Fruit fly (Drosophila melanogaster): Measurements from ENCODE around the gene pie.
A peak's percentile ranks its signal among the peaks of the same experiment; 100 is the strongest.

Gene pie

DNA sequence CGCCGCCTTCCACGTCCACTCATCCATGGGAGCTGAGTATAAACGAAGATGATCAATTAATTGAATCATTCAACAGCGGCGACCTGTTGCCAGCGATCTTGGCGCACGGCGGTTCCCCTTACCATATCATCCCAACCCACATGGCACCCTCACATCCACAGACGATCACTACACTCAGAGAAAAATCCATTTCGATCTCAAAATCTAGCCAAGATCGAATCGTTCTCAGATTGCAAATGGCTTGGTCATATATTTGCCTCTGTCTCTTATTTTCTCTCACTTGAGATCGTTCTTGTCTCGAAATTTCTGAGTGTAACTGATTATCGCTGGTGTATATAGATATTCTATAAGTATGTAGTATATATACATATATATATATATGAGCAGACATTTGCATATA lies 45.8 kb upstream of the pie start (continued):
- TF ChIP-seq Hmx (GFP tag; optimal IDR thresholded peaks at IDR 0.05) (no peak), Fer1 (GFP tag; optimal IDR thresholded peaks at IDR 0.05) (peak; percentile 63), CG31365 (tag; optimal IDR thresholded peaks at IDR 0.05) (no peak), D19B (GFP tag; optimal IDR thresholded peaks at IDR 0.05) (peak; percentile 12), NC2α (GFP tag; optimal IDR thresholded peaks at IDR 0.05) (no peak), CG2120 (GFP tag; optimal IDR thresholded peaks at IDR 0.05) (peak; percentile 43)

DNA sequence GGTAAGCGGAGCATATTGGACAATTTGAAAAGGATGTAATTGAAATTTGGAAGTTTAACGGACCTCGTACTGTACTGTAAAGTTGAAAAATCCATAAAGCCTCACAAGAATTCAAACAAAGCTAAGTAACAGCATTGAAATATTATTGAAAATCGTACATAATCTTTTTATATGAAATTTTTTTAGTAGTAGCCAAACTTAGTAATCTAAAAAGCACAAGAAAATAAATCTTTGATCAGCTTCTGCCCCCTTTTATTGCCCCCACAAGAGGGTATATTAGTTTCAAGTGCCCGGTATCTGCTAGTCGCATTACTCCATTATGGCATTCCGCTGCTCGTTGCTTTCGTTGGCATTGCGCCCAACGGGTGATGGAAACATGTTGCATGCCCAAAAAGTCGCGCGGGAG lies 44.3 kb upstream of the pie start:
- TF ChIP-seq CG1602 (GFP tag; optimal IDR thresholded peaks at IDR 0.05): peak; percentile 61
- peak; percentile 73 for TF ChIP-seq gem (tag; optimal IDR thresholded peaks at IDR 0.05)
- peak; percentile 10 for TF ChIP-seq psq (GFP tag; optimal IDR thresholded peaks at IDR 0.05)
- no peak for TF ChIP-seq gt (GFP tag; IDR thresholded peaks at IDR 0.05)
- no peak for TF ChIP-seq CG12299 (tag; optimal IDR thresholded peaks at IDR 0.05)
- no peak for TF ChIP-seq sc (optimal IDR thresholded peaks at IDR 0.05)
- TF ChIP-seq sc (GFP tag; optimal IDR thresholded peaks at IDR 0.05): peak; percentile 56
- peak; percentile 82 for TF ChIP-seq CG5180 (GFP tag; optimal IDR thresholded peaks at IDR 0.05)
- TF ChIP-seq CoRest (tag; optimal IDR thresholded peaks at IDR 0.05): peak; percentile 74
- peak; percentile 64; the same call in 1 of the 2 replicates for TF ChIP-seq ssp (GFP tag; IDR thresholded peaks at IDR 0.05)
- TF ChIP-seq chif (GFP tag; optimal IDR thresholded peaks at IDR 0.05): peak; percentile 37 to 59
- no peak for TF ChIP-seq Fer2 (tag; optimal IDR thresholded peaks at IDR 0.05)
- TF ChIP-seq fu2 (GFP tag; optimal IDR thresholded peaks at IDR 0.05): no peak
- peak; percentile 37 for TF ChIP-seq trem (tag; optimal IDR thresholded peaks at IDR 0.05)
- TF ChIP-seq ato (GFP tag; IDR thresholded peaks at IDR 0.05; ENCODE audit: partially characterized antibody): no peak
- TF ChIP-seq otp (GFP tag; IDR thresholded peaks at IDR 0.05): no peak
- peak; percentile 57 for TF ChIP-seq nau (GFP tag; optimal IDR thresholded peaks at IDR 0.05)
- TF ChIP-seq CG16813 (GFP tag; IDR thresholded peaks at IDR 0.05; ENCODE audit: partially characterized antibody): no peak
- TF ChIP-seq CG10431 (GFP tag; optimal IDR thresholded peaks at IDR 0.05): no peak
- TF ChIP-seq tin (GFP tag; optimal IDR thresholded peaks at IDR 0.05): peak; percentile 63
- peak; percentile 44 for TF ChIP-seq mam (GFP tag; optimal IDR thresholded peaks at IDR 0.05)
- peak in 1 of 2 experiments; percentile 52 for TF ChIP-seq bsh (GFP tag; optimal IDR thresholded peaks at IDR 0.05)
- TF ChIP-seq CG6689 (GFP tag; IDR thresholded peaks at IDR 0.05): peak; percentile 84
- TF ChIP-seq dpn (GFP tag; optimal IDR thresholded peaks at IDR 0.05): peak; percentile 52 to 56
- TF ChIP-seq CG43689 (GFP tag; IDR thresholded peaks at IDR 0.05): no peak
- peak; percentile 78 for TF ChIP-seq CG31441 (GFP tag; IDR thresholded peaks at IDR 0.05)
- peak; percentile 89 for TF ChIP-seq nmo (GFP tag; optimal IDR thresholded peaks at IDR 0.05)
- TF ChIP-seq Max (GFP tag; optimal IDR thresholded peaks at IDR 0.05): peak; percentile 58
- TF ChIP-seq CG3726 (GFP tag; IDR thresholded peaks at IDR 0.05): no peak
- TF ChIP-seq CG6175 (GFP tag; IDR thresholded peaks at IDR 0.05): peak; percentile 14; the same call in 1 of the 3 replicates
- TF ChIP-seq bab2 (GFP tag; optimal IDR thresholded peaks at IDR 0.05): peak; percentile 27
- TF ChIP-seq Nf-YA (GFP tag; IDR thresholded peaks at IDR 0.05): no peak
- TF ChIP-seq CG3407 (GFP tag; optimal IDR thresholded peaks at IDR 0.05): peak; percentile 33
- TF ChIP-seq CG12391 (tag; optimal IDR thresholded peaks at IDR 0.05): peak; percentile 50
- TF ChIP-seq Hmr (GFP tag; optimal IDR thresholded peaks at IDR 0.05): no peak
- peak; percentile 17 for TF ChIP-seq twi (tag; optimal IDR thresholded peaks at IDR 0.05)
- TF ChIP-seq CG2199 (GFP tag; IDR thresholded peaks at IDR 0.05): 0 out of 3 replicates have a peak, but pooled peaks have one; percentile 30
- peak; percentile 32 for TF ChIP-seq CG6654 (GFP tag; optimal IDR thresholded peaks at IDR 0.05)
- peak; percentile 41 for TF ChIP-seq odd (GFP tag; optimal IDR thresholded peaks at IDR 0.05)
- TF ChIP-seq grn (GFP tag; optimal IDR thresholded peaks at IDR 0.05): no peak
- TF ChIP-seq sob (GFP tag; IDR thresholded peaks at IDR 0.05): peak; percentile 57
- TF ChIP-seq exex (tag; optimal IDR thresholded peaks at IDR 0.05): no peak
- no peak for TF ChIP-seq gce (GFP tag; IDR thresholded peaks at IDR 0.05)
- no peak for TF ChIP-seq run (tag; optimal IDR thresholded peaks at IDR 0.05)
